Fruit fly (Drosophila melanogaster): ENCODE measurements around the gene CG31735.

DNA sequence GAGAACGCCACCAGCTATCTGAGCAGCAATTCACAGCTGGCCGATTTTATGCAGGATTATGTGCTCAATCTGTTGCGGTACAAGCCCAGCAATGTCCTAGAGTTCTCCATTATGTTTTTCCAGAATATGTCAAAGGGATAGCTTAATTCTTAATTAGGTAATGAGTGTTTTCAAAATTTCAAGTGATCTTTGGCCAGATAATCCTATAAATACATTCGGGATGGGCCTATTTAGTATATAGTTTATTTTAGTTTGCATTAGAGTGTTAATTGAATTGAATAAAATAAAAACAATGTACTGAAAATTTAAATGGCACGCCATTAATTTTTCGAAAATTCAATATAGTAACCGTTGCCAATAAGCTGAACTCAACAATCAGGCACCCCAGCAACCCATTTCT is 41.4 kb upstream of the CG31735 start, which contains the start of gene Tektin-A:
- TF ChIP-seq pan (optimal IDR thresholded peaks at IDR 0.05) (no peak), Dfd (GFP tag; optimal IDR thresholded peaks at IDR 0.05) (no peak), Hnf4 (GFP tag; optimal IDR thresholded peaks at IDR 0.05) (no peak), Rel (GFP tag; optimal IDR thresholded peaks at IDR 0.05) (no peak), Rel (tag; optimal IDR thresholded peaks at IDR 0.05) (no peak), Abd-B (GFP tag; optimal IDR thresholded peaks at IDR 0.05) (no peak), Sp1 (GFP tag; optimal IDR thresholded peaks at IDR 0.05) (no peak), Myc (optimal IDR thresholded peaks at IDR 0.05) (no peak), Dif (GFP tag; optimal IDR thresholded peaks at IDR 0.05; ENCODE audit: partially characterized antibody) (no peak), psq (GFP tag; optimal IDR thresholded peaks at IDR 0.05) (no peak)
